Worm (Caenorhabditis elegans) whole organism, L4/young adult: ENCODE results near the gene mpz-5.

Source experiments
- W03F9.2 ChIP-seq: fragments of 150-350 bp; optimal IDR thresholded peaks from 2 replicates; lab custom pipeline; 2014; ENCODE audit warnings: missing biosample characterization, missing genetic modification characterization
- dao-5 ChIP-seq: sonication (generic microtip); optimal IDR thresholded peaks from 2 replicates; lab custom pipeline; 2016; ENCODE audit warnings: missing genotype, missing genetic modification characterization, moderate library complexity, missing compliant biosample characterization
- him-1 ChIP-seq: sonication (generic microtip); optimal IDR thresholded peaks from 2 replicates; lab custom pipeline; 2016; ENCODE audit warnings: missing genotype, missing genetic modification reagents, missing genetic modification characterization, missing compliant biosample characterization

ce11 chrIV:10388263-10388662 is 14.6 kb upstream of the mpz-5 start, which contains the start of gene R10H10.3:
- TF ChIP-seq W03F9.2: no peak
- no peak for TF ChIP-seq dao-5 (tag; lab: Kevin White, UChicago)
- no peak for TF ChIP-seq him-1 (tag; lab: Kevin White, UChicago)
